Worm (Caenorhabditis elegans): ENCODE data around the gene metl-6.
A peak's percentile ranks its signal among the peaks of the same experiment; 100 is the strongest.

Gene metl-6

ce11 chrIII:3875608-3876007 is 45.9 kb downstream of the metl-6 start (continued):
- no peak for TF ChIP-seq pqm-1 (tag; optimal IDR thresholded peaks at IDR 0.05)
- no peak for TF ChIP-seq hpl-2 (GFP tag; optimal IDR thresholded peaks at IDR 0.05)
- no peak for TF ChIP-seq snpc-4 (tag; optimal IDR thresholded peaks at IDR 0.05)
- no peak for TF ChIP-seq C34B4.2 (tag; optimal IDR thresholded peaks at IDR 0.05)
- no peak for TF ChIP-seq nhr-76 (tag; optimal IDR thresholded peaks at IDR 0.05)
- no peak for TF ChIP-seq nhr-237 (tag; optimal IDR thresholded peaks at IDR 0.05)
- no peak for TF ChIP-seq egl-27 (tag; optimal IDR thresholded peaks at IDR 0.05)
- no peak for TF ChIP-seq zag-1 (tag; optimal IDR thresholded peaks at IDR 0.05)
- peak in 1 of 2 experiments; percentile 80 for TF ChIP-seq lin-35 (GFP tag; optimal IDR thresholded peaks at IDR 0.05)
- no peak for TF ChIP-seq lir-3 (tag; optimal IDR thresholded peaks at IDR 0.05; ENCODE audit: poor library complexity)
- no peak for TF ChIP-seq nhr-90 (tag; optimal IDR thresholded peaks at IDR 0.05; ENCODE audit: poor library complexity)
- TF ChIP-seq pax-3 (tag; optimal IDR thresholded peaks at IDR 0.05) = no peak
- TF ChIP-seq swsn-7 (tag; optimal IDR thresholded peaks at IDR 0.05) = no peak
- no peak for TF ChIP-seq ceh-90 (tag; optimal IDR thresholded peaks at IDR 0.05)
- no peak for TF ChIP-seq sup-37 (GFP tag; optimal IDR thresholded peaks at IDR 0.05)
- TF ChIP-seq lin-14 (GFP tag; optimal IDR thresholded peaks at IDR 0.05) = peak; percentile 62
- TF ChIP-seq mdl-1 (tag; optimal IDR thresholded peaks at IDR 0.05) = peak in 1 of 2 experiments; percentile 68
- no peak for TF ChIP-seq nhr-11 (tag; optimal IDR thresholded peaks at IDR 0.05)
- no peak for TF ChIP-seq ceh-63 (GFP tag; optimal IDR thresholded peaks at IDR 0.05)
- TF ChIP-seq ztf-11 (tag; optimal IDR thresholded peaks at IDR 0.05) = no peak
- no peak for TF ChIP-seq aha-1 (tag; optimal IDR thresholded peaks at IDR 0.05)
- peak; percentile 4 for TF ChIP-seq C16A3.4 (tag; optimal IDR thresholded peaks at IDR 0.05)
- TF ChIP-seq nhr-19 (GFP tag; conservative IDR thresholded peaks at IDR 0.05) = peak; percentile 69
- TF ChIP-seq C04F5.9 (tag; optimal IDR thresholded peaks at IDR 0.05) = no peak
- TF ChIP-seq nhr-20 (tag; optimal IDR thresholded peaks at IDR 0.05) = peak; percentile 79
- peak; percentile 56 for TF ChIP-seq tbx-2 (tag; optimal IDR thresholded peaks at IDR 0.05)
- TF ChIP-seq elt-3 (tag; optimal IDR thresholded peaks at IDR 0.05) = peak in 2 of 6 experiments; percentile 48 to 94
- TF ChIP-seq egl-13 (tag; optimal IDR thresholded peaks at IDR 0.05) = no peak
- no peak for TF ChIP-seq Y116A8C.19 (tag; optimal IDR thresholded peaks at IDR 0.05; ENCODE audit: borderline replicate concordance)
- TF ChIP-seq nhr-12 (tag; optimal IDR thresholded peaks at IDR 0.05) = no peak
- TF ChIP-seq ceh-82 (tag; optimal IDR thresholded peaks at IDR 0.05) = no peak
- no peak for TF ChIP-seq ama-1 (optimal IDR thresholded peaks at IDR 0.05)
- TF ChIP-seq skn-1 (tag; optimal IDR thresholded peaks at IDR 0.05) = no peak
- TF ChIP-seq isw-1 (GFP tag; IDR thresholded peaks at IDR 0.05) = no peak
- TF ChIP-seq fkh-10 (GFP tag; optimal IDR thresholded peaks at IDR 0.05) = no peak
- TF ChIP-seq lin-39 (tag; optimal IDR thresholded peaks at IDR 0.05) = no peak
- TF ChIP-seq mef-2 (tag; optimal IDR thresholded peaks at IDR 0.05) = no peak
- TF ChIP-seq fkh-8 (tag; optimal IDR thresholded peaks at IDR 0.05) = no peak
- TF ChIP-seq hlh-4 (tag; optimal IDR thresholded peaks at IDR 0.05) = no peak
- TF ChIP-seq dsc-1 (tag; optimal IDR thresholded peaks at IDR 0.05) = no peak
- TF ChIP-seq sox-4 (tag; optimal IDR thresholded peaks at IDR 0.05) = no peak
- TF ChIP-seq efl-3 (GFP tag; optimal IDR thresholded peaks at IDR 0.05) = no peak
- TF ChIP-seq alr-1 (tag; optimal IDR thresholded peaks at IDR 0.05; ENCODE audit: borderline replicate concordance) = no peak
- TF ChIP-seq unc-98 (GFP tag; IDR thresholded peaks at IDR 0.05) = no peak
- no peak for TF ChIP-seq tlp-1 (tag; optimal IDR thresholded peaks at IDR 0.05)
- peak; percentile 24 for TF ChIP-seq nhr-47 (tag; optimal IDR thresholded peaks at IDR 0.05)
- peak; percentile 70 for TF ChIP-seq nhr-71 (tag; optimal IDR thresholded peaks at IDR 0.05)
- peak; percentile 75 for TF ChIP-seq blmp-1 (tag; optimal IDR thresholded peaks at IDR 0.05)
- TF ChIP-seq xbp-1 (tag; optimal IDR thresholded peaks at IDR 0.05) = no peak

Measured in whole organism, L1 larva.